Fruit fly (Drosophila melanogaster) whole organism, adult: ENCODE measurements around the gene ome.

Experiments
- CG14711 ChIP-seq: fragments of 200-800 bp; sonication (Bioruptor generic); optimal IDR thresholded peaks from 2 replicates; lab custom pipeline; 2018; ENCODE audit warnings: missing biosample characterization, mild to moderate bottlenecking, missing genetic modification characterization, moderate library complexity
- CG33017 ChIP-seq: fragments of 200-800 bp; sonication (Bioruptor generic); optimal IDR thresholded peaks from 2 replicates; lab custom pipeline; 2018; ENCODE audit warnings: missing biosample characterization, mild to moderate bottlenecking, missing genetic modification characterization, moderate library complexity
- cic ChIP-seq: fragments of 200-800 bp; sonication (Bioruptor generic); optimal IDR thresholded peaks from 2 replicates; lab custom pipeline; 2017; ENCODE audit warnings: missing biosample characterization, mild to moderate bottlenecking, missing genetic modification characterization, moderate library complexity
- ovo ChIP-seq: fragments of 200-800 bp; sonication (Bioruptor generic); optimal IDR thresholded peaks from 2 replicates; lab custom pipeline; 2016; ENCODE audit warnings: missing biosample characterization, missing genetic modification characterization

dm6 chr3L:14641969-14642485 lies 30.6 kb upstream of the ome start:
- TF ChIP-seq ovo (GFP tag; lab: Kevin White, UChicago): no peak
- TF ChIP-seq CG33017 (tag; lab: Kevin White, UChicago): no peak
- no peak for TF ChIP-seq cic (GFP tag; lab: Kevin White, UChicago)
- TF ChIP-seq CG14711 (tag; lab: Kevin White, UChicago): no peak
